Worm (Caenorhabditis elegans): ENCODE data around the gene dct-5.

- TF ChIP-seq sptf-1 (tag; optimal IDR thresholded peaks at IDR 0.05) (no peak), nhr-76 (tag; optimal IDR thresholded peaks at IDR 0.05) (no peak), fkh-4 (tag; optimal IDR thresholded peaks at IDR 0.05; ENCODE audit: borderline replicate concordance) (no peak), mab-9 (GFP tag; IDR thresholded peaks at IDR 0.05) (no peak), nhr-237 (tag; optimal IDR thresholded peaks at IDR 0.05) (no peak), fos-1 (tag; optimal IDR thresholded peaks at IDR 0.05) (no peak)
Measured at ce11 chrII:5451278-5451677, 14.5 kb upstream of the dct-5 start.

Data from whole organism, L1 larva.